Worm (Caenorhabditis elegans) whole organism, early embryonic: ENCODE data around the gene cya-1.

Experiments
- B0310.2 ChIP-seq: sonication (generic microtip); optimal IDR thresholded peaks from 2 replicates; lab custom pipeline; 2016; ENCODE audit warnings: mild to moderate bottlenecking, missing genetic modification characterization, missing compliant biosample characterization
- F13C5.2 ChIP-seq: sonication (generic microtip); optimal IDR thresholded peaks from 2 replicates; lab custom pipeline; 2017; ENCODE audit warnings: mild to moderate bottlenecking, missing genetic modification characterization, inconsistent platforms, missing compliant biosample characterization
- aly-1 ChIP-seq: sonication (generic microtip); optimal IDR thresholded peaks from 2 replicates; lab custom pipeline; 2016; ENCODE audit warnings: missing genetic modification characterization, missing compliant biosample characterization
- ama-1 ChIP-seq: fragments of 150-350 bp; optimal IDR thresholded peaks from 2 replicates; lab custom pipeline; 2014
- ceh-13 ChIP-seq: fragments of 200-800 bp; sonication (Bioruptor generic); optimal IDR thresholded peaks from 2 replicates; lab custom pipeline; 2018; ENCODE audit warnings: mild to moderate bottlenecking, missing genetic modification characterization, missing compliant biosample characterization
- ceh-36 ChIP-seq: sonication (generic microtip); optimal IDR thresholded peaks from 2 replicates; lab custom pipeline; 2016; ENCODE audit warnings: missing genetic modification characterization, inconsistent platforms, missing compliant biosample characterization
- flt-1 ChIP-seq: fragments of 200-800 bp; sonication (Bioruptor generic); IDR thresholded peaks from 2 replicates; pipeline ENCODE4 v1.3.6; 2022; ENCODE audit warnings: missing genetic modification characterization, missing compliant biosample characterization
- hmbx-1 ChIP-seq: sonication (generic microtip); optimal IDR thresholded peaks from 2 replicates; lab custom pipeline; 2016; ENCODE audit warnings: mild to moderate bottlenecking, missing genetic modification characterization, missing compliant biosample characterization
- hnd-1 ChIP-seq: sonication (generic microtip); optimal IDR thresholded peaks from 2 replicates; lab custom pipeline; 2016; ENCODE audit warnings: missing genetic modification characterization, missing compliant biosample characterization

DNA sequence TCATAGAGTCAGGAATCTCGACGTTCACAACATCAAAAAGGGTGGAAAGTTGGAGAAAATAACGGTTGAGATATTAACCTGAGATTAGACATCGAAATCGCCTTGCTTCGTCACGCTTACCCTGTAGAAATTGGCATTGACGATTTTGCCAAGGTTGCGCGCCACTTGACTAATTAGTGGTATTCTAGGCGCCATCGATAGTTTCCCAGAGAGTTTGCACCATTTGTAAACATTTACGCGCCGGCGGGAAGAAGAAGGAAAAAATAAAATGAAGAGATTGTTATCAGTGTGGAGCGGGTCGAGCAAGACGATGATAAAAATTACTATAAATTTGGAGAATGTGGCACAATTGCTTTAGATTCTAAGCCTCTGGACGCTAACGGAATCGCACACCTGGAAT is 1.2 kb upstream of the cya-1 start:
- TF ChIP-seq ama-1 (lab: Kevin White, UChicago) (no peak), flt-1 (no peak), hnd-1 (tag; lab: Kevin White, UChicago) (no peak), aly-1 (no peak), B0310.2 (tag; lab: Kevin White, UChicago) (no peak), hmbx-1 (no peak), ceh-13 (GFP tag; lab: Kevin White, UChicago) (no peak), F13C5.2 (tag; lab: Kevin White, UChicago) (no peak), ceh-36 (tag; lab: Kevin White, UChicago) (no peak)
